Worm (Caenorhabditis elegans): ENCODE measurements around the gene srd-65.
A peak's percentile ranks its signal among the peaks of the same experiment; 100 is the strongest.
"Not testable (repeated sequence)": the region's sequence is repeated elsewhere in the genome, so short reads cannot be mapped to it uniquely, and the experiment has no call there.

The srd-65 gene

DNA sequence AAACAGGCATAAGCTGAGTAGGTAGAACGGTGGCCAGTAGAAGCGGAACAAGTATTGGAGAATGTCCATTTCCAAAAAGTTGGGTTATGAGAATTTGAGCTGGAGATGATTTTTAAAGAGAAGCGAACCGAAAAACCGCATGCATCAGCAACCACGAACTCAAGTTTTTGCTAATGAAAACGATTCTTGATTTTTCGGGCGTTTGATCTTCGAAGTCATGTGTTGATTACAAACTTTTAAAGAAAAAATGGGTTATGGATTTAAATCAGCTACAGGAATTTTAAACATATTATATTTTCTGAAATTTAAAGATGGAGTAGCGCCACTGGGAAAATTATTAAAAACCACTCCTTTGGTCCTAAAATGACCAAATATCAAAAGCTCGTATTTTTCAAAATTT lies at the start of gene srd-65:
TSS of gene srd-65 (minus strand) at position 101 of the 400 bp plus-strand sequence.
- TF ChIP-seq lsy-2 (tag; optimal IDR thresholded peaks at IDR 0.05) (no peak), nhr-12 (tag; optimal IDR thresholded peaks at IDR 0.05) (no peak), ceh-83 (GFP tag; optimal IDR thresholded peaks at IDR 0.05) (no peak), elt-1 (tag; optimal IDR thresholded peaks at IDR 0.05; ENCODE audit: borderline replicate concordance, insufficient read depth) (no peak)

DNA sequence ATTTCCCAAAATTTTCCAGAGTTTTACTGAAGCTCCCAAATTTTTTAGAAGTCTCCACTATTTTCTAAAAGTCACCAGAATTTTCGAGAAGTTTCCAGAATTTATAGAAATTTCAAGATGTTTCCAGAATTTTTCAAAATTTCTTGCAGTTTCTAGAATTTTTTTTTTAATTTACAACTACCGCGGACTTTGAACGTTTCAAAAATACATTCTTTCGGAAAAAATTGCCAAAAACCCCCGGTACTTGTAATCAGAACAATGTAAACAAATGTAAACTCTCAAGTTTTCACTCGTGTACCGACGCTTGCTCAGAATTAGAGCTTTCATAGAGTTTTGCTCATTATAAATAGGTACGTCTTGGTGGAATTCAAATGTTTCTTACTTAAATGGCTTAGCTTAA lies 48.9 kb upstream of the srd-65 start, which contains the start of gene fbxa-39:
TSS of gene fbxa-39 (plus strand) at position 301 of the 400 bp plus-strand sequence.
- TF ChIP-seq flh-1 (GFP tag; optimal IDR thresholded peaks at IDR 0.05) (no peak), sptf-1 (tag; optimal IDR thresholded peaks at IDR 0.05) (no peak), ceh-43 (GFP tag; optimal IDR thresholded peaks at IDR 0.05) (no peak), mls-2 (tag; optimal IDR thresholded peaks at IDR 0.05) (no peak), pha-4 (tag; optimal IDR thresholded peaks at IDR 0.05) (no peak), elt-3 (tag; optimal IDR thresholded peaks at IDR 0.05) (no peak), ceh-39 (tag; optimal IDR thresholded peaks at IDR 0.05) (no peak), nhr-28 (tag; optimal IDR thresholded peaks at IDR 0.05) (no peak), ceh-83 (GFP tag; optimal IDR thresholded peaks at IDR 0.05) (no peak), bed-3 (GFP tag; optimal IDR thresholded peaks at IDR 0.05) (no peak), nhr-237 (tag; optimal IDR thresholded peaks at IDR 0.05) (no peak), zip-8 (tag; optimal IDR thresholded peaks at IDR 0.05) (no peak)

DNA sequence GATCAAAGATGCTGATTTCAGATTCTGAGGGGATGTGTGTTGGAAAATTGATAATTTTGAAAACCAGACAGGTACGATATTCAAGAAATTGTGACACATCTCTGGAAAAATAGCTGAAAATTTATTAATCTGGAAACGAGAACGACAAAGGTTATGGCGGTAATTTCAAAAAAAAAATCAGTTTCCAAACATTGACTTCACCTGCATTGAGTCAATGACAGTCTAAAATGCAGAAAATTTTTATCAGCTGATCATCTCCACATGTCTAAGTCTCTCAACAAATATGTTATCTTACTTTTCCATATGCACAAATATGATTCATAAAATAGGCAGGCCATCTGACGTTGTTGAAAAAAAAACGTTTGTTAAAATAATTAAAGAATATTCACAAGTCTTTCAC lies 48.2 kb upstream of the srd-65 start, which contains the start of gene fbxa-48:
TSS of gene fbxa-48 (minus strand) at position 101 of the 400 bp plus-strand sequence.
- TF ChIP-seq nhr-28 (tag; optimal IDR thresholded peaks at IDR 0.05) = no peak
- TF ChIP-seq ceh-43 (GFP tag; optimal IDR thresholded peaks at IDR 0.05) = no peak
- no peak for TF ChIP-seq mab-5 (tag; optimal IDR thresholded peaks at IDR 0.05)
- no peak for TF ChIP-seq M03D4.4 (tag; optimal IDR thresholded peaks at IDR 0.05)
- no peak for TF ChIP-seq nhr-12 (tag; optimal IDR thresholded peaks at IDR 0.05)
- no peak for TF ChIP-seq ceh-39 (tag; optimal IDR thresholded peaks at IDR 0.05)
- no peak for TF ChIP-seq mep-1 (tag; optimal IDR thresholded peaks at IDR 0.05)
- TF ChIP-seq lsy-2 (tag; optimal IDR thresholded peaks at IDR 0.05) = no peak

DNA sequence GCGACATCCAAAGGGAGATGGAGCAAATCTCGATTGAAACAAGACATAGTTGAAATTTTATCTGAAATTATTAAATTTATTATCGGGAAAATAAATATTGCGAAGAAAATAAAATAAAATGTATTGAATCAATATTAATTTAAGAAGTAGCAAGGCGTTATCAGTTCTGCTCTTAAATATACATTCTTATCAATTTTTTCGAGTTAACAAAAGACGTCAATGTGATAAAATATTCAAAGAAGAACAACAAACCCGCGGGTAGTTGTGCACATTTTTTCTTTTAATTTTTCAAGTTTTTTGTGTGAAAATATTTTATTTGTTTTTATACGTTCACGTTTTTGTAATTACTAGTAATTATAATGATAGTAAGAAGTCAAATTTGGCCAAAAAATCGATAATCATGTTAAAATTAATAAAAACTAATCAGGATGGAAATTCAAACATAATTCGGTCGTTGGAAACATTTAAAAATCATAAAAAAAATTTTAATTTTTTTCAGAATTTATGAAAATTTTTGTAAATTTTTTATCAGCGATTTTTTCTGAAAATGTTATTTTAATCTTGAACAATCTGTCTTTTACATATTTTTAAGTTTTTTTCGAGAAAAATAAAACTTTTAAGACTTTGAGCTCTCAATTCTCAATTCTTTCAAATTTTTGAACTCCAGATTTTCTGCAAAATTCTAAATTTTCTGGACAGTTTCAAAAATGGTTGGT lies 42.3 kb upstream of the srd-65 start, which contains the start of gene fbxa-9:
TSS of gene fbxa-9 (plus strand) at position 666 of the 716 bp plus-strand sequence.
- TF ChIP-seq ceh-83 (GFP tag; optimal IDR thresholded peaks at IDR 0.05) = no peak
- no peak for TF ChIP-seq lsy-2 (tag; optimal IDR thresholded peaks at IDR 0.05)
- no peak for TF ChIP-seq ztf-11 (tag; optimal IDR thresholded peaks at IDR 0.05)

DNA sequence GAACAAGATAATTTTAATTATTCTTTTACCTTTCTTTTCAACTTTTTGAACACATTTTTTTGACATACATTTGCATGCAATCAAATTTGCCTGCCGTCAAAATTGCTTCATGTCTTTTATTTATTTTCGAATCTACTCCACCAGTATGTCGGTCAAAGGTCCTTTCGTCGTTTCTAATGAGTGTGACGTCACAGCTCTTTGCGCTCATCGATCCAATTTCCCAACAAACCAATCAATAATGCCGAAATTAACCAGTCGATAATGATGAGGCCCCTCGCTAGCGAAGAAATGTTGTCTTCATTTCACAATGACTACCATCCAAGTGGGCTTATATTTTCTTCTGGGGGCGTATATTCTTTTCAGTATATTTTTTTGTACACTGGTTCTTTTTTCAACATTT lies 39.1 kb upstream of the srd-65 start, which contains the start of gene Y54F10BM.6:
TSS of gene Y54F10BM.6 (plus strand) at position 301 of the 400 bp plus-strand sequence.
- TF ChIP-seq M03D4.4 (tag; optimal IDR thresholded peaks at IDR 0.05) (no peak), snpc-4 (tag; optimal IDR thresholded peaks at IDR 0.05) (no peak), nhr-12 (tag; optimal IDR thresholded peaks at IDR 0.05) (no peak), ztf-11 (tag; optimal IDR thresholded peaks at IDR 0.05) (no peak), hlh-1 (tag; optimal IDR thresholded peaks at IDR 0.05) (no peak), ces-1 (GFP tag; optimal IDR thresholded peaks at IDR 0.05) (no peak), sptf-1 (tag; optimal IDR thresholded peaks at IDR 0.05) (no peak), ceh-83 (GFP tag; optimal IDR thresholded peaks at IDR 0.05) (no peak), nhr-76 (tag; optimal IDR thresholded peaks at IDR 0.05) (no peak), zip-8 (tag; optimal IDR thresholded peaks at IDR 0.05) (peak; percentile 6), blmp-1 (tag; optimal IDR thresholded peaks at IDR 0.05) (no peak), ceh-39 (tag; optimal IDR thresholded peaks at IDR 0.05) (peak; percentile 49), ham-2 (GFP tag; optimal IDR thresholded peaks at IDR 0.05) (no peak), ceh-43 (GFP tag; optimal IDR thresholded peaks at IDR 0.05) (no peak)

DNA sequence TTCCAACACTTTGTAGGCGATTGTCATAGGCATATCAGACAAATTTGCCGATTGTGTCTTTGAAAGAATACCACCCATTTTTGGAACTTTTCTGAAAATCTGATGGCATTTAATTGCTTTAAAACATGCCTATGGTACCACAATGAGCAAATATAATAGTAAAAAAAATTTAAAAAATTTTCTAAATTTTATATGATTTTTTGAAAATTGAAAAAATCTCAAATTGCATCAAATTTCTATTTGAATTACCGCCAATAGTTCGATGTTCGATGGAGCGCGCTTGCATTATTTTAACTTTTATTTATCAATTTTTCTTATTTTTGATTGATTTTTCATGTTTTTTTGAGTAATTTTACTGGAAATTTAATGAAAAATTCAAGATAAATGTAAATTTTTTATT lies 37.5 kb upstream of the srd-65 start, which contains the start of gene fbxa-42:
TSS of gene fbxa-42 (minus strand) at position 101 of the 400 bp plus-strand sequence.
- TF ChIP-seq nhr-28 (tag; optimal IDR thresholded peaks at IDR 0.05); sptf-1 (tag; optimal IDR thresholded peaks at IDR 0.05); unc-120 (tag; optimal IDR thresholded peaks at IDR 0.05; ENCODE audit: poor library complexity, severe bottlenecking): not testable (repeated sequence)

DNA sequence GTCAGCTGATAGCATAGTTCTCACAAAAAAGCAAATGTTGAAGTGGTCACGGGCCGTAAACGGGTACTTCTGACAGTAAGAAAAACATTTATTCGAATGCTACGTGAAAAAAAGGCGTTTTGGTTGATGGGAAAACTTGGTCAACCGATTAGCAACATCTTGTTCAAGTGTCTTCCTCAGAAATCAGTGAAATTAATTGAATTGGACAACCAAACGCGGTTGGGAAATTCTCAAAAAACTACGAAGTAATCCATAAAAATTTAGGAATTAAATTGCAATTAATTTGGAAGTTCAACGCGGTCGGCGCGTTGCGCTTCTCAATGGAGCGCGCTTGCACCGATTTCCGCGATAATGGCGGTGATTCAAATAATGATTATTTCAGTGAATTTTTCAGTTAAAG lies 35.5 kb upstream of the srd-65 start:
- no peak for TF ChIP-seq mab-5 (tag; optimal IDR thresholded peaks at IDR 0.05)
